Worm (Caenorhabditis elegans) whole organism, mixed stage, embryonic: Measurements from ENCODE around the gene R10E4.6.

Experiments used
- blmp-1 ChIP-seq: fragments of 150-350 bp; optimal IDR thresholded peaks from 2 replicates; lab custom pipeline; 2014; ENCODE audit warnings: missing biosample characterization, missing genetic modification characterization
- ces-1 ChIP-seq: fragments of 150-350 bp; optimal IDR thresholded peaks from 2 replicates; lab custom pipeline; 2014; ENCODE audit warnings: missing biosample characterization, missing genetic modification reagents, missing genetic modification characterization
- drap-1 ChIP-seq: fragments of 200-800 bp; sonication (Bioruptor generic); optimal IDR thresholded peaks from 3 replicates; lab custom pipeline; 2018; ENCODE audit warnings: mild to moderate bottlenecking, missing genetic modification characterization, missing compliant biosample characterization
- elt-1 ChIP-seq: sonication (generic microtip); optimal IDR thresholded peaks from 2 replicates; lab custom pipeline; 2017; ENCODE audit warnings: missing genetic modification characterization, mild to moderate bottlenecking, missing compliant biosample characterization, antibody characterized with exemption, moderate library complexity, borderline replicate concordance; ENCODE audit not compliant: insufficient read depth
- nhr-76 ChIP-seq: sonication (generic microtip); optimal IDR thresholded peaks from 2 replicates; lab custom pipeline; 2017; ENCODE audit warnings: missing biosample characterization, missing genetic modification characterization
- pha-4 ChIP-seq: fragments of 150-350 bp; optimal IDR thresholded peaks from 2 replicates; lab custom pipeline; 2018; ENCODE audit warnings: missing biosample characterization, missing genetic modification reagents, missing genetic modification characterization
- snpc-4 ChIP-seq: fragments of 150-350 bp; optimal IDR thresholded peaks from 2 replicates; lab custom pipeline; 2014; ENCODE audit warnings: missing biosample characterization, missing genetic modification characterization
- tbx-8 ChIP-seq: fragments of 200-800 bp; sonication (Bioruptor generic); optimal IDR thresholded peaks from 2 replicates; lab custom pipeline; 2018; ENCODE audit warnings: mild to moderate bottlenecking, missing genetic modification characterization, moderate library complexity, missing compliant biosample characterization
- unc-39 ChIP-seq: fragments of 150-350 bp; optimal IDR thresholded peaks from 2 replicates; lab custom pipeline; 2014; ENCODE audit warnings: missing biosample characterization, missing genetic modification characterization
- unc-62 ChIP-seq: fragments of 150-350 bp; optimal IDR thresholded peaks from 2 replicates; lab custom pipeline; 2014; ENCODE audit warnings: missing biosample characterization, missing genetic modification reagents, missing genetic modification characterization
- ztf-11 ChIP-seq: fragments of 150-350 bp; optimal IDR thresholded peaks from 2 replicates; lab custom pipeline; 2014; ENCODE audit warnings: missing biosample characterization, missing genetic modification characterization

DNA sequence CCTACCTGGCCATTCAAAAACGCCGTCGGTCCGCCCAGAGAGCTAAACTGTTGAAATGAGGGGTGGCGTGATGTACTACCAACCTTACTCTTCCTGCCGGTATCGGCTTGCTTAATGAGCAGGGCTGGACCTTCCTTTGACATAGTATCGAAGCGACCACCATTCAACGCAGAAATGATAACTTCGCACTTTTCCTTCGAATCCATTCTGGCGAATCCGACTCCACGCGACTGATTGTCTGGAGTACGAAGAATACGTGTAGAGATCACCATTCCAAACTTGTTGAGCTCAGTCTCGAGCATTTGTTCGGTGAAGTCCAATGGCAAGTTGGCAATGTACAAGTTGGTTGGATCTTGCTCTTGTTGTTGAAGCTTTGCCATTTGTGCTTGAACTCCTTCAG, 15.0 kb upstream of the R10E4.6 start:
- TF ChIP-seq nhr-76 = no peak
- TF ChIP-seq pha-4 = no peak
- TF ChIP-seq ces-1 = no peak
- TF ChIP-seq ztf-11 (tag; lab: Kevin White, UChicago) = no peak
- no peak for TF ChIP-seq tbx-8 (GFP tag; lab: Kevin White, UChicago)
- TF ChIP-seq unc-39 (tag; lab: Kevin White, UChicago) = no peak
- TF ChIP-seq unc-62 (GFP tag; lab: Kevin White, UChicago) = no peak
- no peak for TF ChIP-seq blmp-1
- TF ChIP-seq drap-1 = no peak
- TF ChIP-seq snpc-4 (tag; lab: Kevin White, UChicago) = no peak
- TF ChIP-seq elt-1 (tag; lab: Kevin White, UChicago) = no peak
